Worm (Caenorhabditis elegans) whole organism, L4/young adult: Measurements from ENCODE around the gene mks-5.

Source experiments
- W03F9.2 ChIP-seq: fragments of 150-350 bp; optimal IDR thresholded peaks from 2 replicates; lab custom pipeline; 2014; ENCODE audit warnings: missing biosample characterization, missing genetic modification characterization
- dao-5 ChIP-seq: sonication (generic microtip); optimal IDR thresholded peaks from 2 replicates; lab custom pipeline; 2016; ENCODE audit warnings: missing genotype, missing genetic modification characterization, moderate library complexity, missing compliant biosample characterization
- him-1 ChIP-seq: sonication (generic microtip); optimal IDR thresholded peaks from 2 replicates; lab custom pipeline; 2016; ENCODE audit warnings: missing genotype, missing genetic modification reagents, missing genetic modification characterization, missing compliant biosample characterization

Gene mks-5

ce11 chrII:10719931-10720330 lies at the start of gene mks-5:
mks-5 (plus strand) TSS chrII:10720231.
- TF ChIP-seq W03F9.2 (tag; lab: Kevin White, UChicago) (no peak), him-1 (no peak), dao-5 (tag; lab: Kevin White, UChicago) (no peak)

DNA sequence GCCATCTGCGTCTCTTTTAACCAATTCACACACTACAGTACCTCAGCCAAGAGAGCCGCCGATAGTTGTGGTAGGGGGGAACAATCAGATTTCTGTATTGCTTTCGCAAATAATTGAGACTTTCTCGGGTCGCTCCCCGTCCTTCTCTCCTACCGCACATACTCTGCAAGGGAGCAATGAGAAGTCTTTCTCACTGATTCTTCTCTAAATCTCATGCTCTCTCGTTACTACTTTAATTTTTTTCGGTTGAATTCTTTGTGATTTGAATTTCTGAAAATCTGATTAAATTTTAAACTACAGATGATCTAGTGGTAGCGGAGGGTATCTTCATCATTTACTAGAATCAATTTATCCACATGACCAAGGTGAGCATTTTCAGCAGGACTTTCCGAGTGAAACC lies 44.7 kb upstream of the mks-5 start, which contains the start of gene ptb-1:
ptb-1 (plus strand) TSS at position 301 of the 400 bp plus-strand sequence.
- TF ChIP-seq W03F9.2 (tag; lab: Kevin White, UChicago) (no peak), him-1 (no peak), dao-5 (tag; lab: Kevin White, UChicago) (no peak)

DNA sequence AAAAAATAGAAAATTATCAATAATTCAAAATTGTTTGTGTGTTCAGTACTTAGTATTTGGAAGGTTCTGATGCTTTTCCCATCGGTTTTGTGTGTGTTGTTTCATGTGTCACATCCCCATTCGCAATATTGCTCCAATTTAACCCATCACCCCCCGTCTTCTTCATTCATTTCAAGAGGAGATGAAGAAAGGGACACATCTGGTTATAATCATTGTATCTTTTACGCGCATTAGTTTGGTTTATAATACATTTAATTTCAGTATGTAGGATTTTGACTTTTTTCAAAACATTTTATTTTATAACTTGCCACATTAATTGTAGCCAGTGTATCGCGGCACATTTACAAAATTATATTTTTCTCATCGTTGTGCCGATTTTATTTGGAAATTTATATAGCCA lies 39.9 kb upstream of the mks-5 start:
- TF ChIP-seq W03F9.2 (tag; lab: Kevin White, UChicago), result no peak

DNA sequence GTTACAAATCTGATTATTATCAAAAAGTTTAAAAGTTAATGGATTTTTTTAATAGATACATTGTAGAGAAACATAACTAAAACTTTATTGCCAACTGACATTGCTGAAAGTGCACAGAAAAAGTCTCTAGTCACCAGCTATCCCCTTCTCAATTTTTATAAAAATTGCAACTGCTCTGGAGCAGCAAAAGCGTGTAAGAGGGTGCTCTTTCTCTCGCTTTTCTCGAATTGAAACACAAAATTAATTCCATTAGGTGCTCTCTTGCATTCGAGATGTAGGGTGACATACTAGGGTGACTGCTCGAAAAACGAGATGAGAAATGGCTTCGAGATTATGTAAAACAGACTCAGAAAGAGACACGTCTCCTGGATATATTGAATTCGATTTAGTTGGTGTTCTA lies 39.4 kb upstream of the mks-5 start:
- TF ChIP-seq dao-5 (tag; lab: Kevin White, UChicago) (no peak), W03F9.2 (tag; lab: Kevin White, UChicago) (no peak), him-1 (no peak)

DNA sequence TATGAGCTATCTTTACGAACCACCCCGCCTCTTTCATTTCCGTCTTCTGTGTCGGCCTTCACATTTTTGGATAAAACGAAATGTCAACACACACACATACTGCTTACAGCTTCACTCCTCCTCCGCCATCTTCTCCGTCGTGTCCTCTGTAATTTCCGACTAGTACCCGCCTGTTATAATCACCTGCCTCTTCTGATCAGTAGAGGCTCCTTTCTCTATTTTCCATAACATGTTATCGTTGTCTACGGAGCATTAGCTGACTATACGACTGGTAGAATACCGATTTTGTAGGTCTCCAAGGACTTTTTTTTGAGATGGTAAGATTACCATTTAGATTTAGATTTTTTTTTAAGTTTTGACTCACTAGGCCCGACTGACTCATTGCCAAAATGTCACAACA lies 35.1 kb upstream of the mks-5 start:
- no peak for TF ChIP-seq him-1

- no peak for TF ChIP-seq W03F9.2 (tag; lab: Kevin White, UChicago)
- TF ChIP-seq him-1, result no peak
- TF ChIP-seq dao-5 (tag; lab: Kevin White, UChicago), result no peak
Measured at ce11 chrII:10693655-10694054, 26.4 kb upstream of the mks-5 start, which contains the start of gene gbh-1. gbh-1 (minus strand) TSS chrII:10693803.

DNA sequence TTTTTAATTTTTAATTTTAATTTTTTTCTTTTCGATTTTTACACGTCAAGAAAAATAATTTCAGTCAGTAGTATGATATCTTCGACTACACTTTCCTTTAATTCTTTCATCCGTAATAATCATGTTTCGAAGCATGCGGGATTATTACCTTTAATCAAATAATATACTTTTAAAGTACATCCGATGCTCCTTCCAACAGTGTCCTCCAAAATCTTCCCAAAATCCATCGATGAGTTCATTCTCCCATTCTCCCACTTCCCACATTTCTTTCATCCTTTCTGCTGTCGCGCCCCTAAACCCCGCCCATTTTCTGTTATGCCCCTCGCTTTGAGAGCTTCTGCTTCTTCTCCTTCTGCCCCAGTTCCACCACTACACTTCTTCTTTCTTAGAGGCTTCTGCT lies 25.3 kb upstream of the mks-5 start, which contains the start of gene lgc-57:
lgc-57 (plus strand) TSS at position 301 of the 400 bp plus-strand sequence.
- TF ChIP-seq W03F9.2 (tag; lab: Kevin White, UChicago), result no peak
- TF ChIP-seq him-1, result no peak
- TF ChIP-seq dao-5 (tag; lab: Kevin White, UChicago), result no peak

DNA sequence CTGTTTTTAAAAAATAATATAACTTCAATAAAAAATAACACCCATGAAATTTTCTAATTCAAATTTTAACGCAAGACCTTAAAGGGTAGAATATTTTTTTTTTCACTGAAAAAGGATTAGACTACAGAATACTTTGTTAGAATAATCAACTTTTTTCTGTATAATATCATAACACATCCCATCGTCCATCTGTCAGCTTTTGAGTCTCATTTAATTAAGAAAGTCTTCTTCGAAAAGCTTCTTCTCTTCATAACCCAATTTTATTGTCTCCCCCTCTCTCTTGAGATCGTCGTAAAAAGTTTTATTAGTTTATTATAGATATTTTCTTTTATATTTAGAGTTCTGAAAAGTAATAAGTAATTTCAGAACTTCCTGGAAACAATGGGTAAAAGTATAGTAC lies 24.0 kb upstream of the mks-5 start:
- TF ChIP-seq dao-5 (tag; lab: Kevin White, UChicago), result no peak
- TF ChIP-seq W03F9.2 (tag; lab: Kevin White, UChicago), result no peak
- TF ChIP-seq him-1, result no peak

DNA sequence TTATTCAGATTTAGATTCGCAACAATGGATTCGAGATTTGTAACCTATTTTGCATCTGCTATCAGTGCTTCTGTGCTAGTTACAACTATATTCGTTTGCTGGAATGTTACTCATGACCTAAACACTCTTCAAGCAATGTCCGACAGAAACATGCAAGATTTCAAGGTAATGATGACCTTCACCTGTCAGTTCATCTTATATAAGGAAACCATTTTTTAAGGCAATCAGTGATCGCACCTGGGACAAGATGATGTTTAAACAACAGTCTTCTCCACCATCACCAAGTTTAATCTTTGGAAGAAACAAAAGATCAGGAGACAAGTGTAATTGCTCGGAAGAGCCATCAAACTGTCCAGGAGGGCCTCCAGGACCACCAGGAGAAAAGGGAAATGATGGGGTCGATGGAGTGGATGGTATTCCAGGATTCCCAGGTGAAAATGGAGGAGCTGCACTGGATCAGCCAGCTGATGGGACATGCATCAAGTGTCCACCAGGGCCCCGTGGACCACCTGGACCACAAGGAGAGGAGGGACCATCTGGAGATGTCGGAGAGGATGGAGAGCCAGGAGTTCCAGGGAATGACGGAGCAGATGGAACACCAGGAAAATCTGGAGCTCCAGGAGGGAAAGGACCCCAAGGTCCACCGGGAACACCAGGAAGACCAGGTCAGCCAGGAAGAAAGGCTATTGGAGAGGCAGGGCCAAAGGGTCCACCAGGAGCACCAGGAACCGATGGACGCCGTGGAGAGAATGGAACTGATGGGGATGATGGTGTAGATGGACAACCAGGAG lies 16.2 kb upstream of the mks-5 start, which contains the start of gene col-79:
col-79 (plus strand) TSS at position 20 of the 791 bp plus-strand sequence.
- TF ChIP-seq W03F9.2 (tag; lab: Kevin White, UChicago) (no peak), him-1 (no peak), dao-5 (tag; lab: Kevin White, UChicago) (no peak)

DNA sequence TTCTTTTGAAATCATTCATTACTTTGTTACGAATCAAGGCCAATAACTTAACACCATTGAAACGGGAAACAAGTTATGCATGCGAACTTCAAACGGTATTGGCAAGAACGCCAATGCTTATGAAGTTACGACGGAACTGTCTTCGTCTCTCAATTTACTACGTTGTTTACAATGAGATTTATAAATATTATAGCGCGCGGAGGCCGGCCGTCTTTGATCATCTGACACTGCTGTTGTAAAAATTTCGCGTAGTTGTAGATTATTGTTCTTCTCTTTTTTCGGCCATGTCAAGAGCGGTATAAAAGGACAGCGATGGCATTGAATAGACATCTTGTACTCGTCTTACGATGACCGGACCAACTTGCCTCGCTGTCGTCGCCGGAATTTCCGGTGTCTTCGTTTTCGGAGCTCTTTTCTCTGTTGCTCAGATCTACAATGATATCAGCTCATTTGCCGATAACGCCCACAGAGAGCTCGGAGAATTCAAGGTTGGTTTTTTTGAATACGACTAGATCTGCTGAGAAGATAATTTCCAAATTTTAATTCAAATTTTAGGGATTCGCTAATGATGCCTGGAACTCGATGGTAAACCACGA lies 15.4 kb upstream of the mks-5 start, which contains the start of gene col-39:
col-39 (plus strand) TSS at position 342 of the 596 bp plus-strand sequence.
- TF ChIP-seq W03F9.2 (tag; lab: Kevin White, UChicago), result no peak
- no peak for TF ChIP-seq dao-5 (tag; lab: Kevin White, UChicago)
- TF ChIP-seq him-1, result no peak

DNA sequence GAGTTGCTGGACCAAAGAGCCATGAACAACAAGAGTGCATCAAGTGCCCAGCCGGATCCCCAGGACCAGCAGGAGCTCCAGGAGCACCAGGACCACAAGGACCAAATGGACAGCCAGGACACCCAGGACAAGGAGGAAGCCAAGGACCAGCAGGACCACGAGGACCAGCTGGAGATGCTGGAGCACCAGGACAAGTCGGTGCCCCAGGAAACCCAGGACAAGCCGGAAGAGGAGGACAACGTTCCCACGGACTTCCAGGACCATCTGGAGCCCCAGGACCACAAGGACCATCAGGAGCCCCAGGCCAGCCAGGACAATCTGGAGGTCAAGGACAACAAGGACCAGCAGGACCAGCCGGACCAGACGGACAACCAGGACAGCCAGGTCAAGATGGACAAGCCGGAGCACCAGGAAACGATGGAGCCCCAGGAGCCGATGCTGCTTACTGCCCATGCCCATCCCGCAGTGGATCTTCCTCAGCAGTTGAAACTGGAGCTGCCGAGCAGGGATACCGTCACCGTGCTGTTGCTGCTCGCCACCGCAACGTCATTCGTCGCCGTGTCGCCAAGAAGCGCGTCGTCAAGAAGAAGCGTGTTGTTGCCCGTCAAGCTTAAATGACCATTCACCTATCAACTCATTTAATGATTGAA lies 14.6 kb upstream of the mks-5 start:
- no peak for TF ChIP-seq dao-5 (tag; lab: Kevin White, UChicago)
- TF ChIP-seq him-1, result no peak
- TF ChIP-seq W03F9.2 (tag; lab: Kevin White, UChicago), result no peak

DNA sequence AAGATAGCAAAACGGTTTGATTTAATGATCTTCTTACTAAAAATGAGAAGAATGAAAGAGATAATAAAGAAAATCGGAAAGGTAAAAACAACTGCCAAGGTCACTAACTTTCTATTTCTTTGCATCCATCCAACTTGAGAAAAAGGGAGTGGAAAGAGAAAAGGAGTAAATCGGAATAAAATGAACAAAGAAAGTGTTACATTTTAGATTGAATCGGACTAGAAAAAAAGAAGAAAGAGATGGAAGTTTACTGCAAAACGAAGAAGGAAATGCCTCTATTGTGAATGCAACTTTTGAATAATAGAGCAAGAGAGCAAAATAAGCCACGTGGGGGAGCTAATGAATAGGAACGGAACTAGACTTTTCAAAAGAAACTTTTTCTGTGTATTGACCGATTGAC lies 14.0 kb upstream of the mks-5 start:
- TF ChIP-seq him-1 (no peak), W03F9.2 (tag; lab: Kevin White, UChicago) (no peak)

ce11 chrII:10706901-10707300 lies 13.1 kb upstream of the mks-5 start, which contains the start of gene col-80:
col-80 (plus strand) TSS chrII:10707201.
- TF ChIP-seq W03F9.2 (tag; lab: Kevin White, UChicago), result no peak
- no peak for TF ChIP-seq him-1
- no peak for TF ChIP-seq dao-5 (tag; lab: Kevin White, UChicago)
